Fruit fly (Drosophila melanogaster) whole organism, prepupa: ENCODE data around the gene Fum2.
A peak's percentile ranks its signal among the peaks of the same experiment; 100 is the strongest.

ENCODE experiments used
- CG10669 ChIP-seq: fragments of 200-800 bp; sonication (Bioruptor generic); optimal IDR thresholded peaks from 3 replicates; lab custom pipeline; 2018; ENCODE audit warnings: missing biosample characterization, mild to moderate bottlenecking, missing genetic modification characterization, moderate library complexity
- CG11294 ChIP-seq: fragments of 200-800 bp; sonication (Bioruptor generic); IDR thresholded peaks from 2 replicates; pipeline ENCODE4 v1.3.6; 2022; ENCODE audit warnings: missing biosample characterization, missing genetic modification characterization
- CG16779 ChIP-seq: fragments of 200-800 bp; sonication (Bioruptor generic); optimal IDR thresholded peaks from 3 replicates; lab custom pipeline; 2017; ENCODE audit warnings: missing biosample characterization, mild to moderate bottlenecking, missing genetic modification characterization
- CG32006 ChIP-seq: fragments of 200-800 bp; sonication (Bioruptor generic); optimal IDR thresholded peaks from 3 replicates; lab custom pipeline; 2017; ENCODE audit warnings: missing biosample characterization, mild to moderate bottlenecking, missing genetic modification characterization
- CG6276 ChIP-seq: fragments of 200-800 bp; sonication (Bioruptor generic); optimal IDR thresholded peaks from 2 replicates; lab custom pipeline; 2017; ENCODE audit warnings: missing biosample characterization, mild to moderate bottlenecking, missing genetic modification characterization
- CG6808 ChIP-seq: fragments of 200-800 bp; sonication (Bioruptor generic); optimal IDR thresholded peaks from 3 replicates; lab custom pipeline; 2017; ENCODE audit warnings: missing biosample characterization, missing genetic modification characterization, mild to moderate bottlenecking, moderate library complexity, missing genetic modification reagents
- CG8119 ChIP-seq: fragments of 200-800 bp; sonication (Bioruptor generic); IDR thresholded peaks from 3 replicates; pipeline ENCODE4 v1.3.6; 2022; ENCODE audit warnings: missing biosample characterization, missing genetic modification characterization
- Eip75B ChIP-seq: fragments of 200-800 bp; sonication (Bioruptor generic); optimal IDR thresholded peaks from 3 replicates; lab custom pipeline; 2016; ENCODE audit warnings: missing biosample characterization, missing genetic modification characterization
- Eip78C ChIP-seq: fragments of 200-800 bp; sonication (Bioruptor generic); peaks from one replicate; lab custom pipeline; 2016; ENCODE audit warnings: missing biosample characterization, missing genetic modification characterization
- Eip93F ChIP-seq: fragments of 200-800 bp; sonication (Bioruptor generic); optimal IDR thresholded peaks from 2 replicates; lab custom pipeline; 2016; ENCODE audit warnings: missing biosample characterization, mild to moderate bottlenecking, missing genetic modification characterization
- Ets21C ChIP-seq: fragments of 200-800 bp; sonication (Bioruptor generic); optimal IDR thresholded peaks from 3 replicates; lab custom pipeline; 2016; ENCODE audit warnings: missing biosample characterization, missing genetic modification characterization
- Ets96B ChIP-seq: fragments of 200-800 bp; optimal IDR thresholded peaks from 2 replicates; lab custom pipeline; 2019; ENCODE audit warnings: missing biosample characterization, mild to moderate bottlenecking, missing genetic modification characterization, moderate library complexity
- Hr38 ChIP-seq: sonication (Bioruptor generic); optimal IDR thresholded peaks from 2 replicates; lab custom pipeline; 2016; ENCODE audit warnings: missing biosample characterization, missing genetic modification characterization
- Hr4 ChIP-seq: fragments of 200-800 bp; sonication (Bioruptor generic); optimal IDR thresholded peaks from 3 replicates; lab custom pipeline; 2016; ENCODE audit warnings: missing biosample characterization, missing genetic modification characterization
- Lpt ChIP-seq: fragments of 200-800 bp; sonication (Bioruptor generic); optimal IDR thresholded peaks from 3 replicates; lab custom pipeline; 2016; ENCODE audit warnings: missing biosample characterization, missing genetic modification characterization
- Met ChIP-seq: fragments of 200-800 bp; sonication (Bioruptor generic); optimal IDR thresholded peaks from 3 replicates; lab custom pipeline; 2016; ENCODE audit warnings: missing biosample characterization, missing genetic modification characterization
- OdsH ChIP-seq: fragments of 200-800 bp; sonication (Bioruptor generic); optimal IDR thresholded peaks from 3 replicates; lab custom pipeline; 2016; ENCODE audit warnings: missing biosample characterization, missing genetic modification characterization
- Smox ChIP-seq: fragments of 200-800 bp; sonication (Bioruptor generic); optimal IDR thresholded peaks from 3 replicates; lab custom pipeline; 2016; ENCODE audit warnings: missing biosample characterization, missing genetic modification characterization
- Sox102F ChIP-seq: fragments of 200-800 bp; sonication (Bioruptor generic); optimal IDR thresholded peaks from 2 replicates; lab custom pipeline; 2016; ENCODE audit warnings: missing biosample characterization, mild to moderate bottlenecking, missing genetic modification characterization
- Sox14 ChIP-seq: fragments of 200-800 bp; sonication (Bioruptor generic); optimal IDR thresholded peaks from 3 replicates; lab custom pipeline; 2016; ENCODE audit warnings: missing biosample characterization, missing genetic modification characterization
- Sox15 ChIP-seq: fragments of 200-800 bp; sonication (Bioruptor generic); optimal IDR thresholded peaks from 3 replicates; lab custom pipeline; 2016; ENCODE audit warnings: missing biosample characterization, missing genetic modification characterization
- dac ChIP-seq: fragments of 200-800 bp; sonication (Bioruptor generic); optimal IDR thresholded peaks from 2 replicates; lab custom pipeline; 2017; ENCODE audit warnings: missing biosample characterization, mild to moderate bottlenecking, missing genetic modification characterization
- dsx ChIP-seq: fragments of 200-800 bp; optimal IDR thresholded peaks from 3 replicates; lab custom pipeline; 2019; ENCODE audit warnings: missing biosample characterization, mild to moderate bottlenecking, missing genetic modification characterization, moderate library complexity; ENCODE audit not compliant: poor library complexity, severe bottlenecking
- esn ChIP-seq: fragments of 200-800 bp; sonication (Bioruptor generic); optimal IDR thresholded peaks from 2 replicates; lab custom pipeline; 2016; ENCODE audit warnings: missing biosample characterization, mild to moderate bottlenecking, missing genetic modification characterization, moderate library complexity
- fd59A ChIP-seq: fragments of 200-800 bp; sonication (Bioruptor generic); optimal IDR thresholded peaks from 2 replicates; lab custom pipeline; 2017; ENCODE audit warnings: missing biosample characterization, mild to moderate bottlenecking, missing genetic modification characterization, missing genetic modification reagents
- fd85E ChIP-seq: fragments of 200-800 bp; sonication (Bioruptor generic); optimal IDR thresholded peaks from 3 replicates; lab custom pipeline; 2016; ENCODE audit warnings: missing biosample characterization, missing genetic modification characterization
- fkh ChIP-seq: fragments of 200-800 bp; sonication (Bioruptor generic); optimal IDR thresholded peaks from 3 replicates; lab custom pipeline; 2017; ENCODE audit warnings: missing biosample characterization, mild to moderate bottlenecking, missing genetic modification characterization, moderate library complexity
- lz ChIP-seq: fragments of 200-800 bp; sonication (Bioruptor generic); optimal IDR thresholded peaks from 3 replicates; lab custom pipeline; 2016; ENCODE audit warnings: missing biosample characterization, missing genetic modification characterization
- pdm3 ChIP-seq: fragments of 200-800 bp; sonication (Bioruptor generic); optimal IDR thresholded peaks from 3 replicates; lab custom pipeline; 2016; ENCODE audit warnings: missing biosample characterization, missing genetic modification characterization
- spab ChIP-seq: fragments of 200-800 bp; sonication (Bioruptor generic); optimal IDR thresholded peaks from 2 replicates; lab custom pipeline; 2017; ENCODE audit warnings: missing biosample characterization, mild to moderate bottlenecking, missing genetic modification characterization, missing genetic modification reagents
- svp ChIP-seq: fragments of 200-800 bp; sonication (Bioruptor generic); peaks from one replicate; lab custom pipeline; 2016; ENCODE audit warnings: missing biosample characterization, missing genetic modification characterization

The Fum2 gene

dm6 chrX:6708138-6708537 is 26.6 kb downstream of the Fum2 start (continued):
- TF ChIP-seq dsx (peak; percentile 21), svp (no peak)

dm6 chrX:6708580-6709199 is 27.1 kb downstream of the Fum2 start:
- no peak for TF ChIP-seq CG11294 (GFP tag; lab: Robert Waterston, UW)
- TF ChIP-seq CG6808 (GFP tag; lab: Kevin White, UChicago) = no peak
- TF ChIP-seq fkh (GFP tag; lab: Kevin White, UChicago) = peak; percentile 81
- no peak for TF ChIP-seq Hr4 (GFP tag; lab: Kevin White, UChicago)
- TF ChIP-seq Ets96B = no peak
- no peak for TF ChIP-seq Hr38 (GFP tag; lab: Kevin White, UChicago)
- TF ChIP-seq spab (GFP tag; lab: Kevin White, UChicago) = no peak
- TF ChIP-seq Smox (GFP tag; lab: Kevin White, UChicago) = no peak
- TF ChIP-seq lz = no peak
- no peak for TF ChIP-seq OdsH
- TF ChIP-seq Met (GFP tag; lab: Kevin White, UChicago) = no peak
- TF ChIP-seq CG6276 (GFP tag; lab: Kevin White, UChicago) = peak; percentile 14
- no peak for TF ChIP-seq Sox14 (GFP tag; lab: Kevin White, UChicago)
- no peak for TF ChIP-seq fd85E (GFP tag; lab: Kevin White, UChicago)
- TF ChIP-seq Eip93F (GFP tag; lab: Kevin White, UChicago) = no peak
- TF ChIP-seq CG16779 (tag; lab: Kevin White, UChicago) = peak; percentile 30
- TF ChIP-seq CG32006 = peak; percentile 17
- no peak for TF ChIP-seq fd59A (GFP tag; lab: Kevin White, UChicago)
- TF ChIP-seq pdm3 (GFP tag; lab: Kevin White, UChicago) = no peak
- TF ChIP-seq Lpt (GFP tag; lab: Kevin White, UChicago) = no peak
- no peak for TF ChIP-seq dac (GFP tag; lab: Kevin White, UChicago)
- TF ChIP-seq Sox102F = no peak
- no peak for TF ChIP-seq esn
- no peak for TF ChIP-seq CG8119
- peak; percentile 43 for TF ChIP-seq Eip78C (GFP tag; lab: Kevin White, UChicago)

dm6 chrX:6709252-6710037 is 27.9 kb downstream of the Fum2 start:
- no peak for TF ChIP-seq OdsH
- peak; percentile 97 for TF ChIP-seq CG6808 (GFP tag; lab: Kevin White, UChicago)
- TF ChIP-seq, all 60 proteins: peak for 1

dm6 chrX:6710258-6710657 is 28.7 kb downstream of the Fum2 start:
- TF ChIP-seq svp (peak; percentile 10), pdm3 (GFP tag; lab: Kevin White, UChicago) (no peak)

dm6 chrX:6710665-6711064 is 29.1 kb downstream of the Fum2 start:
- TF ChIP-seq Ets21C (GFP tag; lab: Kevin White, UChicago) (no peak), Met (GFP tag; lab: Kevin White, UChicago) (no peak), Eip75B (no peak), CG10669 (GFP tag; lab: Kevin White, UChicago) (no peak), Sox15 (GFP tag; lab: Kevin White, UChicago) (no peak), Eip78C (GFP tag; lab: Kevin White, UChicago) (peak; percentile 43), OdsH (no peak), fkh (GFP tag; lab: Kevin White, UChicago) (peak; percentile 51)
